Fruit fly (Drosophila melanogaster): ENCODE measurements around the gene Rbp6.

- TF ChIP-seq fd59A (GFP tag; optimal IDR thresholded peaks at IDR 0.05) = no peak
- no peak for TF ChIP-seq CG3919 (GFP tag; optimal IDR thresholded peaks at IDR 0.05)
Measured at dm6 chr3L:17149858-17150516, 88.0 kb downstream of the Rbp6 start.
